Worm (Caenorhabditis elegans) whole organism, late embryonic: ENCODE measurements around the gene C28G1.10.

Experiments used
- C08G9.2 ChIP-seq: sonication (generic microtip); optimal IDR thresholded peaks from 2 replicates; lab custom pipeline; 2016; ENCODE audit warnings: mild to moderate bottlenecking, missing genetic modification characterization, moderate library complexity, missing compliant biosample characterization
- F13H6.1 ChIP-seq: sonication (generic microtip); optimal IDR thresholded peaks from 2 replicates; lab custom pipeline; 2016; ENCODE audit warnings: missing genetic modification characterization, missing compliant biosample characterization
- K02D7.2 ChIP-seq: sonication (generic microtip); optimal IDR thresholded peaks from 2 replicates; lab custom pipeline; 2017; ENCODE audit warnings: mild to moderate bottlenecking, missing genetic modification characterization, missing compliant biosample characterization
- T23F11.4 ChIP-seq: fragments of 200-800 bp; sonication (Bioruptor generic); optimal IDR thresholded peaks from 2 replicates; lab custom pipeline; 2018; ENCODE audit warnings: mild to moderate bottlenecking, missing genetic modification characterization, missing compliant biosample characterization
- ama-1 ChIP-seq: fragments of 150-350 bp; optimal IDR thresholded peaks from 2 replicates; lab custom pipeline; 2014
- ceh-19 ChIP-seq: fragments of 200-800 bp; sonication (Bioruptor generic); optimal IDR thresholded peaks from 2 replicates; lab custom pipeline; 2018; ENCODE audit warnings: mild to moderate bottlenecking, missing genetic modification characterization, missing compliant biosample characterization
- ceh-2 ChIP-seq: sonication (generic microtip); optimal IDR thresholded peaks from 2 replicates; lab custom pipeline; 2016; ENCODE audit warnings: missing genotype, missing genetic modification characterization, missing compliant biosample characterization
- ceh-24 ChIP-seq: sonication (generic microtip); optimal IDR thresholded peaks from 2 replicates; lab custom pipeline; 2016; ENCODE audit warnings: mild to moderate bottlenecking, missing genetic modification characterization, missing compliant biosample characterization
- ceh-30 ChIP-seq: fragments of 150-350 bp; optimal IDR thresholded peaks from 2 replicates; lab custom pipeline; 2014; ENCODE audit warnings: missing biosample characterization, missing genetic modification characterization
- ceh-34 ChIP-seq: sonication (generic microtip); optimal IDR thresholded peaks from 2 replicates; lab custom pipeline; 2016; ENCODE audit warnings: mild to moderate bottlenecking, missing genetic modification characterization, missing compliant biosample characterization
- ceh-48 ChIP-seq: sonication (generic microtip); optimal IDR thresholded peaks from 2 replicates; lab custom pipeline; 2016; ENCODE audit warnings: missing genetic modification characterization, inconsistent platforms, missing compliant biosample characterization
- che-1 ChIP-seq: sonication (generic microtip); optimal IDR thresholded peaks from 2 replicates; lab custom pipeline; 2016; ENCODE audit warnings: mild to moderate bottlenecking, missing genetic modification characterization, missing compliant biosample characterization
- dve-1 ChIP-seq: sonication (generic microtip); optimal IDR thresholded peaks from 2 replicates; lab custom pipeline; 2017; ENCODE audit warnings: antibody characterized with exemption, mild to moderate bottlenecking, missing genetic modification characterization, missing compliant biosample characterization
- elt-2 ChIP-seq: sonication (generic microtip); optimal IDR thresholded peaks from 2 replicates; lab custom pipeline; 2016; ENCODE audit warnings: missing genetic modification reagents, missing genetic modification characterization, missing compliant biosample characterization
- elt-4 ChIP-seq: sonication (generic microtip); optimal IDR thresholded peaks from 2 replicates; lab custom pipeline; 2016; ENCODE audit warnings: missing genetic modification characterization, missing compliant biosample characterization
- fax-1 ChIP-seq: sonication (generic microtip); optimal IDR thresholded peaks from 2 replicates; lab custom pipeline; 2016; ENCODE audit warnings: missing genotype, missing genetic modification characterization, missing compliant biosample characterization
- fkh-10 ChIP-seq: fragments of 150-350 bp; optimal IDR thresholded peaks from 2 replicates; lab custom pipeline; 2014; ENCODE audit warnings: missing biosample characterization, missing genetic modification reagents, missing genetic modification characterization
- fkh-6 ChIP-seq: sonication (generic microtip); optimal IDR thresholded peaks from 2 replicates; lab custom pipeline; 2016; ENCODE audit warnings: missing genetic modification characterization, missing compliant biosample characterization
- gmeb-2 ChIP-seq: sonication (generic microtip); optimal IDR thresholded peaks from 2 replicates; lab custom pipeline; 2016; ENCODE audit warnings: missing genetic modification characterization, inconsistent platforms, missing compliant biosample characterization
- hlh-13 ChIP-seq: fragments of 200-800 bp; sonication (Bioruptor generic); optimal IDR thresholded peaks from 2 replicates; lab custom pipeline; 2018; ENCODE audit warnings: mild to moderate bottlenecking, missing genetic modification characterization, missing compliant biosample characterization
- hlh-15 ChIP-seq: sonication (generic microtip); optimal IDR thresholded peaks from 2 replicates; lab custom pipeline; 2016; ENCODE audit warnings: missing genetic modification characterization, missing compliant biosample characterization
- hlh-6 ChIP-seq: sonication (generic microtip); optimal IDR thresholded peaks from 2 replicates; lab custom pipeline; 2016; ENCODE audit warnings: missing genotype, missing genetic modification characterization, missing compliant biosample characterization
- hlh-8 ChIP-seq: sonication (generic microtip); optimal IDR thresholded peaks from 2 replicates; lab custom pipeline; 2016; ENCODE audit warnings: missing genotype, missing genetic modification characterization, missing compliant biosample characterization
- lim-6 ChIP-seq: sonication (generic microtip); optimal IDR thresholded peaks from 2 replicates; lab custom pipeline; 2016; ENCODE audit warnings: missing genetic modification characterization, missing compliant biosample characterization
- lin-11 ChIP-seq: fragments of 200-800 bp; sonication (Bioruptor generic); optimal IDR thresholded peaks from 2 replicates; lab custom pipeline; 2018; ENCODE audit warnings: mild to moderate bottlenecking, missing genetic modification characterization, missing compliant biosample characterization
- madf-2 ChIP-seq: sonication (generic microtip); optimal IDR thresholded peaks from 2 replicates; lab custom pipeline; 2017; ENCODE audit warnings: missing genetic modification characterization, missing compliant biosample characterization
- mec-3 ChIP-seq: sonication (generic microtip); optimal IDR thresholded peaks from 2 replicates; lab custom pipeline; 2016; ENCODE audit warnings: borderline replicate concordance, missing genetic modification characterization, missing compliant biosample characterization
- nhr-232 ChIP-seq: sonication (generic microtip); optimal IDR thresholded peaks from 2 replicates; lab custom pipeline; 2016; ENCODE audit warnings: missing genetic modification characterization, missing compliant biosample characterization
- pat-9 ChIP-seq: fragments of 200-800 bp; sonication (Bioruptor generic); optimal IDR thresholded peaks from 2 replicates; lab custom pipeline; 2018; ENCODE audit warnings: mild to moderate bottlenecking, missing genetic modification characterization, moderate library complexity, missing compliant biosample characterization
- pax-1 ChIP-seq: fragments of 150-350 bp; optimal IDR thresholded peaks from 2 replicates; lab custom pipeline; 2014; ENCODE audit warnings: missing biosample characterization, missing genetic modification characterization
- pha-2 ChIP-seq: sonication (generic microtip); optimal IDR thresholded peaks from 2 replicates; lab custom pipeline; 2017; ENCODE audit warnings: mild to moderate bottlenecking, missing genetic modification characterization, missing compliant biosample characterization
- pha-4 ChIP-seq: fragments of 150-350 bp; optimal IDR thresholded peaks from 2 replicates; lab custom pipeline; 2018; ENCODE audit warnings: missing biosample characterization, missing genetic modification reagents, missing genetic modification characterization
- pqm-1 ChIP-seq: sonication (generic microtip); optimal IDR thresholded peaks from 2 replicates; lab custom pipeline; 2016; ENCODE audit warnings: missing genetic modification characterization, missing compliant biosample characterization
- ref-2 ChIP-seq: sonication (generic microtip); optimal IDR thresholded peaks from 2 replicates; lab custom pipeline; 2016; ENCODE audit warnings: missing genetic modification characterization, missing compliant biosample characterization
- sdc-2 ChIP-seq: sonication (generic microtip); optimal IDR thresholded peaks from 2 replicates; lab custom pipeline; 2016; ENCODE audit warnings: missing genotype, missing genetic modification characterization, missing compliant biosample characterization
- sox-2 ChIP-seq: fragments of 200-800 bp; sonication (Bioruptor generic); IDR thresholded peaks from 2 replicates; pipeline ENCODE4 v1.3.6; 2022; ENCODE audit warnings: missing genetic modification reagents, missing genetic modification characterization, missing compliant biosample characterization
- sox-4 ChIP-seq: sonication (generic microtip); optimal IDR thresholded peaks from 2 replicates; lab custom pipeline; 2017; ENCODE audit warnings: mild to moderate bottlenecking, missing genetic modification characterization, inconsistent platforms, missing compliant biosample characterization
- syd-9 ChIP-seq: sonication (generic microtip); optimal IDR thresholded peaks from 2 replicates; lab custom pipeline; 2016; ENCODE audit warnings: mild to moderate bottlenecking, missing genetic modification characterization, moderate library complexity, missing compliant biosample characterization
- tbx-2 ChIP-seq: sonication (generic microtip); optimal IDR thresholded peaks from 2 replicates; lab custom pipeline; 2016; ENCODE audit warnings: missing genetic modification characterization, missing compliant biosample characterization
- ttx-3 ChIP-seq: sonication (generic microtip); optimal IDR thresholded peaks from 2 replicates; lab custom pipeline; 2016; ENCODE audit warnings: missing genetic modification reagents, missing genetic modification characterization, missing compliant biosample characterization
- unc-3 ChIP-seq, 2 experiments: fragments of 200-800 bp in 1 of 2; sonication (Bioruptor generic) in 1 of 2; sonication (generic microtip) in 1 of 2; conservative IDR thresholded peaks in 1 of 2; optimal IDR thresholded peaks in 1 of 2; 2 replicates each; pipeline versions ENCODE4 v1.3.6 to Lab custom; 2016 to 2022; ENCODE audit warnings: missing compliant biosample characterization in 2 of 2, missing genetic modification characterization in 2 of 2, missing genetic modification reagents in 1 of 2
- unc-42 ChIP-seq: sonication (generic microtip); optimal IDR thresholded peaks from 2 replicates; lab custom pipeline; 2016; ENCODE audit warnings: missing genotype, missing genetic modification characterization, missing compliant biosample characterization
- unc-55 ChIP-seq: sonication (generic microtip); optimal IDR thresholded peaks from 2 replicates; lab custom pipeline; 2017; ENCODE audit warnings: missing biosample characterization, missing genetic modification reagents, missing genetic modification characterization
- unc-86 ChIP-seq: sonication (generic microtip); optimal IDR thresholded peaks from 2 replicates; lab custom pipeline; 2016; ENCODE audit warnings: missing genetic modification characterization, missing compliant biosample characterization
- zip-5 ChIP-seq: sonication (generic microtip); optimal IDR thresholded peaks from 2 replicates; lab custom pipeline; 2016; ENCODE audit warnings: missing genetic modification characterization, missing compliant biosample characterization
- ztf-16 ChIP-seq: sonication (generic microtip); optimal IDR thresholded peaks from 2 replicates; lab custom pipeline; 2017; ENCODE audit warnings: missing genetic modification characterization, missing compliant biosample characterization

The C28G1.10 gene

DNA sequence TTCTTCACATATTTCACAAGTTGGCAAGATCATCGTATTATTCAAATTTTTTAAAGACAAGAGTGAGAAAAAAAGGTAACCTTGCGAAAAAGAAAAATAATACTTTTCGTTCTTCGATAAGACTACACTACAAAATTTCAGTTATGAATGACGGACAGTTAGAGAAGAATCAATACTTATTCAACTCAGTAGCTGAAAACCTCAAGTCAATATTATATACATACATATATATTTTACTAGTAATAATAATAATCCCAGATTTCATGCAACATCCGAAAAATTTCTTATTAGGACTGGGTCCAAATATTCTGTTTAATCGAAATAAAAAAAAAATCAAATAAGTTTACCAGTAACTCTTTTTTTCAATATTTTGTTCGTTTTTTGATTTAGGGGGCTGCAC, 15.8 kb upstream of the C28G1.10 start, which contains the start of gene C28G1.6:
C28G1.6 (minus strand) TSS at position 101 of the 400 bp plus-strand sequence.
- TF ChIP-seq unc-3 (GFP tag; conservative IDR thresholded peaks at IDR 0.05; lab: Robert Waterston, UW): no peak
- no peak for TF ChIP-seq unc-3 (tag; optimal IDR thresholded peaks at IDR 0.05; lab: Kevin White, UChicago)
- TF ChIP-seq zip-5 (tag; lab: Kevin White, UChicago): no peak
- no peak for TF ChIP-seq K02D7.2 (tag; lab: Kevin White, UChicago)
- TF ChIP-seq syd-9 (tag; lab: Kevin White, UChicago): no peak
- TF ChIP-seq fkh-6 (tag; lab: Kevin White, UChicago): no peak
- no peak for TF ChIP-seq pat-9 (tag; lab: Kevin White, UChicago)
- no peak for TF ChIP-seq ceh-30 (tag; lab: Kevin White, UChicago)
- no peak for TF ChIP-seq mec-3
- no peak for TF ChIP-seq fkh-10 (GFP tag; lab: Kevin White, UChicago)
- TF ChIP-seq unc-86 (tag; lab: Kevin White, UChicago): no peak
- no peak for TF ChIP-seq ama-1 (lab: Kevin White, UChicago)

DNA sequence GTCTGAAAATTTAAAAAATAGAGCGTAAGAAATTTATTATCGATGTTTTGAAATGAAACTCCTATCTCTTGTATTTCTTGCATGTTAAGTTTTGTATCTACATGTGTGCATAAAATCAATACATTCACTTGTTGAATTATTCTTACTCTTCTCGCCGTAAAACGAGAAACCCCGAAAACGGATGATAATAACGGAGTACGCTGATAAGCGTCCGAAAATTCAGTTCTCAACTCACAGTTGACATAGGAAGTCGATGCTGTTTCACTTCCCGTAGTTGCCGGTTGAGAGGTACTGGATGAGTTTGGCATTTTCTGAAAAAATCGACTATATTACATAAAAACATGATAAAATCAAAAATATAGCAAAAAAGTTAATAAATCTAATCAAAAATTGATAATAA, 11.5 kb upstream of the C28G1.10 start, which contains the start of gene sec-15:
sec-15 (minus strand) TSS at position 311 of the 400 bp plus-strand sequence.
- TF ChIP-seq pqm-1: no peak
- no peak for TF ChIP-seq hlh-15 (tag; lab: Kevin White, UChicago)
- TF ChIP-seq lim-6 (tag; lab: Kevin White, UChicago): no peak
- TF ChIP-seq sdc-2: no peak
- no peak for TF ChIP-seq tbx-2
- no peak for TF ChIP-seq hlh-13
- TF ChIP-seq ceh-48: no peak
- no peak for TF ChIP-seq hlh-8 (tag; lab: Kevin White, UChicago)
- TF ChIP-seq F13H6.1: no peak
- no peak for TF ChIP-seq madf-2
- TF ChIP-seq C08G9.2 (tag; lab: Kevin White, UChicago): no peak
- no peak for TF ChIP-seq ttx-3 (tag; lab: Kevin White, UChicago)
- TF ChIP-seq elt-4: no peak
- TF ChIP-seq, all 69 proteins: peak for 0

DNA sequence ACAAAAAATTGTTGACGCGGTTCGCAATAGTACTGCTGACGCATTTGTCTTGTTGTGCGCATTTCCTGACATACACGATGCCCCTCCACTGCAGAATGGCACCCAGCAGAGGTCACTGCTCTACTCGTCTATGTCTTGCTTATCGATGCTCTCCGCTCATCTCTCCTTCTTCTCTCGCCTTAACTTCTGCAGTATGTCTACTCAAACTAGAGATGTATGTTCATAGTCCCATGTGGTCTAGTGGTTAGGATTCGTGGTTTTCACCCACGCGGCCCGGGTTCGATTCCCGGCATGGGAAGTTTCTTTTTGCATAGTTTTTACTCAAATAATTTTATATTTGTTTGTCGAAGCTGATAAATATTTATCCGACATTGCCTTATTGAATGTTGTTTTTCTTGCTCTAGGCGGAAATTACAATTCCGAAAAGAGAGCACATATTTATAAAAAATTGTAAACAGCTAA, 11.0 kb upstream of the C28G1.10 start, which contains the start of gene C28G1.2:
C28G1.2 (plus strand) TSS at position 130 of the 462 bp plus-strand sequence.
- TF ChIP-seq zip-5 (tag; lab: Kevin White, UChicago) (peak; percentile 80), pax-1 (tag; lab: Kevin White, UChicago) (peak; percentile 26), mec-3 (peak; percentile 75), dve-1 (tag; lab: Kevin White, UChicago) (peak; percentile 89), gmeb-2 (tag; lab: Kevin White, UChicago) (peak; percentile 94), unc-3 (GFP tag; conservative IDR thresholded peaks at IDR 0.05; lab: Robert Waterston, UW) (peak; percentile 97), unc-3 (tag; optimal IDR thresholded peaks at IDR 0.05; lab: Kevin White, UChicago) (peak; percentile 94), ttx-3 (tag; lab: Kevin White, UChicago) (peak; percentile 95), ceh-19 (GFP tag; lab: Kevin White, UChicago) (peak; percentile 95), lin-11 (tag; lab: Kevin White, UChicago) (peak; percentile 91), ceh-2 (tag; lab: Kevin White, UChicago) (peak; percentile 89), T23F11.4 (peak; percentile 96), fkh-6 (tag; lab: Kevin White, UChicago) (peak; percentile 91), C08G9.2 (tag; lab: Kevin White, UChicago) (peak; percentile 87), ceh-34 (tag; lab: Kevin White, UChicago) (peak; percentile 97), hlh-15 (tag; lab: Kevin White, UChicago) (peak; percentile 91), unc-55 (GFP tag; lab: Kevin White, UChicago) (peak; percentile 25), F13H6.1 (peak; percentile 94), hlh-8 (tag; lab: Kevin White, UChicago) (peak; percentile 87), elt-2 (tag; lab: Kevin White, UChicago) (peak; percentile 96), ref-2 (tag; lab: Kevin White, UChicago) (peak; percentile 98), fax-1 (peak; percentile 89), ceh-30 (tag; lab: Kevin White, UChicago) (peak; percentile 88), unc-42 (tag; lab: Kevin White, UChicago) (peak; percentile 93), pha-2 (tag; lab: Kevin White, UChicago) (peak; percentile 94), sox-2 (peak; percentile 86), lim-6 (tag; lab: Kevin White, UChicago) (peak; percentile 74), ztf-16 (tag; lab: Kevin White, UChicago) (peak; percentile 93), madf-2 (peak; percentile 93), pha-4 (tag; lab: Kevin White, UChicago) (no peak), sox-4 (peak; percentile 94), che-1 (peak; percentile 93), sdc-2 (peak; percentile 93), ceh-48 (peak; percentile 89), ceh-24 (peak; percentile 79), hlh-6 (tag; lab: Kevin White, UChicago) (peak; percentile 93), fkh-10 (GFP tag; lab: Kevin White, UChicago) (peak; percentile 80), nhr-232 (tag; lab: Kevin White, UChicago) (peak; percentile 90), unc-86 (tag; lab: Kevin White, UChicago) (peak; percentile 94)
